Fruit fly (Drosophila melanogaster): ENCODE results near the gene Cp15.

The Cp15 gene

dm6 chr3L:8728181-8728580 lies at the start of gene Cp15:
Cp15 (plus strand) TSS chr3L:8728481.
- no peak for TF ChIP-seq pan (optimal IDR thresholded peaks at IDR 0.05)
- TF ChIP-seq Dll (optimal IDR thresholded peaks at IDR 0.05), result no peak
- TF ChIP-seq usp (GFP tag; optimal IDR thresholded peaks at IDR 0.05), result no peak
- TF ChIP-seq CG8478 (optimal IDR thresholded peaks at IDR 0.05), result no peak
- no peak for TF ChIP-seq psq (optimal IDR thresholded peaks at IDR 0.05)

DNA sequence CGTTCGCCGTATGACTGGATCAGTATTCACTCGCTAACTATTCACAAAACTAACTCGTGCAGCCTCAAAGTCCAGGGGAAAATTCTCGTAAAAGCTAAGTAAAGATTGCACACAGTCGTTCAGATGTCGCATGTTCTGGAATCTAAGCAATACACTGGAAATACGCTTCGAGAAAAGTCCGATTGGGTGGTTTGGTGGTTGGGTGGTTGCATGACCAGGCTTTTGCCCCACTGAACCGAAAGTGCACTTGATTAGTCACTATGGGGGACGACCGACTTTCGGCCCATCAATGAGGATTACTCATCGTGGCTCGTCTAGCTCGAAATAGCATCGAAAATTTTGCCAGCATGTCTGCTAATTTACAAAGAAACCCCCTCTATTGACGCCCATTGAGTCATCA lies 47.9 kb upstream of the Cp15 start:
- TF ChIP-seq Dll (optimal IDR thresholded peaks at IDR 0.05) (no peak), psq (optimal IDR thresholded peaks at IDR 0.05) (no peak), EcR (GFP tag; optimal IDR thresholded peaks at IDR 0.05) (no peak), usp (GFP tag; optimal IDR thresholded peaks at IDR 0.05) (no peak), CG8478 (optimal IDR thresholded peaks at IDR 0.05) (no peak), pan (optimal IDR thresholded peaks at IDR 0.05) (no peak)

dm6 chr3L:8681271-8681670 lies 47.0 kb upstream of the Cp15 start:
- TF ChIP-seq CG8478 (optimal IDR thresholded peaks at IDR 0.05) (no peak), EcR (GFP tag; optimal IDR thresholded peaks at IDR 0.05) (no peak), usp (GFP tag; optimal IDR thresholded peaks at IDR 0.05) (no peak), pan (optimal IDR thresholded peaks at IDR 0.05) (no peak), Dll (optimal IDR thresholded peaks at IDR 0.05) (no peak), psq (optimal IDR thresholded peaks at IDR 0.05) (no peak)

DNA sequence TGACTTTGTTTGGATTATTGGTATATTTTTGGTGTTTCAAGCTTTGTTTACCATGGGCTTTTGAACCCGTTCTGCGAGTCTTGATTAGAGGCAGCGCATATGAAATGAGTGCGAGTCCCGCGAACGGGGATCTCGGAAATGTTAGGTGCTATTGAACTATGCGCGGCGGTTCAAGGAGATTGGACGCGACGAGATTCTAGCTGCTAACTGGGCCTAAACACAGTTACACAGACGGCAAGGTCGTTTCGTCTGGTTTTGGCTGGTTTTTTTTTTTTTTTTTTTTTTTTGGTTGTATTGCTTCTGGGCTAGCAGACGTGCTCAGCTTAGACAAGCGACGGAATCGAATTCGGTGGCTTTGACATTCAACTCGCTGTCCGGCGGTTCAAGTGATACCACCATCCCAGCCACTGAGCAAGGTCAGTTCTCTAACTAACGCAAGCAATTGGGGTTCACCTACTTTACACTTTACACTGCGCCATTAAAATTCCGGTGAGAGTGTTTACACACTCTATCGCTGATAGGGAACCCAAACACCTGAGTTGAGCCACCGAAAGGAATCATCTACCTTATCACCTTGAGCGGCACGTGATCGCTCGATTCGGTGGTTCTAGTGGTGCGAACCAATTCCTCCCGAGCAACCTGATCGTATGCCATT lies 46.3 kb upstream of the Cp15 start:
- TF ChIP-seq EcR (GFP tag; optimal IDR thresholded peaks at IDR 0.05) (no peak), CG8478 (optimal IDR thresholded peaks at IDR 0.05) (no peak), usp (GFP tag; optimal IDR thresholded peaks at IDR 0.05) (no peak), Dll (optimal IDR thresholded peaks at IDR 0.05) (no peak)

- TF ChIP-seq pan (optimal IDR thresholded peaks at IDR 0.05) (no peak), CG8478 (optimal IDR thresholded peaks at IDR 0.05) (no peak), Dll (optimal IDR thresholded peaks at IDR 0.05) (no peak), usp (GFP tag; optimal IDR thresholded peaks at IDR 0.05) (no peak), psq (optimal IDR thresholded peaks at IDR 0.05) (no peak), EcR (GFP tag; optimal IDR thresholded peaks at IDR 0.05) (no peak)
Observed at dm6 chr3L:8682551-8683375, 45.5 kb upstream of the Cp15 start.

DNA sequence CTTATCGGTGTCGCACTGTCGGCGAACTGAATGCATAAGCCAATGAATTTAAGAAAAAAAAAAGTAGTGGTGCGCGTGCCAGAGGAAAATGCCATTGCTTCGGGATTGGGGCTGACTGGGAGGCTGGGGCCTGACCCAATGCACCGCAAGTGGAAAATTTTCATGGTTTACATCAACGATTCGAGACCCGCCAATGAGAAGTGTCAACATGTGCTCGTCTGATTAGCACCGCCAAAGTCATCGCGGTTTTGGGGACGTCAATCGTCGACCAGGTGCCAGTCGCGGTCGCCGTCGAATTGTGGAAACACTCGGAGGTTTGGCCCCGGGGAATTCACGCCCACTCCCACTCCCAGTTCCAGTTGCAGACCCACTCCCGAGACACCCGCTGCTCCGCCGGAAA lies 44.5 kb upstream of the Cp15 start:
- no peak for TF ChIP-seq CG8478 (optimal IDR thresholded peaks at IDR 0.05)
- no peak for TF ChIP-seq EcR (GFP tag; optimal IDR thresholded peaks at IDR 0.05)
- no peak for TF ChIP-seq usp (GFP tag; optimal IDR thresholded peaks at IDR 0.05)

DNA sequence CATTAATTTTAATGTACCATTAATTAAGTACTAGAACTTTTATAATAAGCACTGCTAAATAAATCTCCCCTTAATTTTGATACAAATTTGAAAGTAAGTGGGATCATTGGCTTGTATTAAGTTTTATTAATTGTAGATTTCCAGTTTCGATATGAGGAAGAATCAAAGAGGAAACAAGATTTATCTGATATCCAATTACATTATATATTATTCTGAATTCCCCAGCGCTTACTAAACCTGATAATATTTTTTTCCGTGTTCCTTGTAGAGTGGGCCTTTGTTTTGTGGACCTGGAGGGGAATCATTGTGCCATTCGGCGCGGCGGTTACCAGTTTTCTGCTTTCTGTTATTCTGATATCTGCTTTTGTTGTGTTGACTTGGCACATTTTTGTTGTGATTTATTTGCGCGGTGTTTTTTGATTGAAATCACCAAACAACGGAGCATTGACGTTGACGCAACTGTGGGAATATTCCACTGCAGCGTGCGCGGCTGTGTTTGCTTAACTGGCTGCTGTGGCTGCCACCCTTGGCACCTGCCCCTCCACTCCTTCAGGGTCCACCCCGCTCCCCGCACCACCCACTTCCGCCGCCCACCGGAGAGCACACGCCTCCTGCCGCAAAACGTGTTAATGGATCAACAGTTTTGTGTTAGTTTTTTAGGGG lies 43.7 kb upstream of the Cp15 start:
- TF ChIP-seq EcR (GFP tag; optimal IDR thresholded peaks at IDR 0.05) (no peak), Dll (optimal IDR thresholded peaks at IDR 0.05) (no peak), usp (GFP tag; optimal IDR thresholded peaks at IDR 0.05) (no peak), psq (optimal IDR thresholded peaks at IDR 0.05) (no peak), pan (optimal IDR thresholded peaks at IDR 0.05) (no peak), CG8478 (optimal IDR thresholded peaks at IDR 0.05) (no peak)

DNA sequence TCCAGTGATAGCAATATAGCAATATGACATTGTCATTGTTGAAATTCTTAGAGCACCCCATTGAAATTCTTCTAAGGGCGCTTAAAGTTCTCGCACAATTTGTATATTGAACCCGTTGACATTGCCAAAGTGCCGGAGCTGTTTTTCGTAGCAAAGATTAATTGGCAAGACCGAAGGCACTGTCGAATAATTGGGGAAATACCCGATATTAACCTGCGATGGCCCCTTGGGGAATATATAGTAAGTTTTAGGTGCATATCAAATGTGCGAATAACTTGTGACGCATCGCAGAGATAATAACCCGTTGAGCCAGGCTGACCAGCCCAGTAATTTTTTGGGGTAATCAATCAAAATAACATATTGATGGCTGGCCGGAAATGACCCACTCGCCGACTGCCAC lies 41.6 kb upstream of the Cp15 start:
- no peak for TF ChIP-seq psq (optimal IDR thresholded peaks at IDR 0.05)

DNA sequence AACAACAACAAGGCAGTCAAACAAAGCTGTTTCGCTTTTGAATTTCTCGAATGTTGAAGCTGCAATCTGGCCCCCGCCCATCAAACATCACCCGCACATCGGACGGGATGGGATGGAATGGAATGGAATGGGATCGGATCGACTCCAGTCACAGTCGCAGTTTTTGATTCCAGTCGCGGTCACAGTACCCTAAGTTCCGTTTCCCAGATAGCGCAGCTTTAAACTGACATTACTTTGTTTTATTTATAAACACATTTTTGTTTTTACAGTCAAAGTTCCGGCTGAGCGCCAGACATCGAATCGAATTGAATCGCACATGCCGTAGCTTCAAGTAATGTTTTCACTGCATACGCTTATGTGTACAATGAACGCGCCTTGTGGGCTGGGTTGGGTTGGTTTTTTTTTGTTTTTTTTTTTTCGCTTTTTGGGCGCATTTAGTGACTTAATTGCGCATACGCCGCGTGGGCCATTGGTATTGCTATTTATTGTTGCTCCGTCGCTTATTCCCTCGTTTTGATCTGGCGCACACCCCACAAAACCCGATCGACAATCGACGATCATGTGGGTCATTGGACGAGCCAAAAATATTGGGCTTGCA lies 39.5 kb upstream of the Cp15 start:
- TF ChIP-seq psq (optimal IDR thresholded peaks at IDR 0.05), result no peak
- peak; percentile 30 for TF ChIP-seq pan (optimal IDR thresholded peaks at IDR 0.05)
- TF ChIP-seq Dll (optimal IDR thresholded peaks at IDR 0.05), result no peak

DNA sequence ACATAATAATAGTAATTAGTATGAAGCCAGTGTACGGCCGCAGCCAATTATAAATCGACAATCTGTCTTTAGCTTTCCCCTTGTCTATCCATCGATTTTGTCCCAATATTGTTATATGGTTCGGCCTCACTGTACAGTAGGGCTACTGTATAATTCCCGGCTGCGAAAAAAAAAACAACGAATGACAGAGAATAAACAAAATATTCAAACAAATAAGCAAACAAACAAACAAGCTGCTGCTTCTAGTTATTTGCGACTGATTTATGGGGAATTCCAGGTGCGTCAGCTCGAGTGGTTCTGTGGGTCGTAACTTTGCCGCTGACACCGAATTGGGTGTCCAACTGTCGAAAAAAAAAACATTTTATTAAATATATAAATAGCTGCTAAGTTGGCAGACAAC lies 38.6 kb upstream of the Cp15 start:
- TF ChIP-seq CG8478 (optimal IDR thresholded peaks at IDR 0.05) (no peak), Dll (optimal IDR thresholded peaks at IDR 0.05) (no peak)

DNA sequence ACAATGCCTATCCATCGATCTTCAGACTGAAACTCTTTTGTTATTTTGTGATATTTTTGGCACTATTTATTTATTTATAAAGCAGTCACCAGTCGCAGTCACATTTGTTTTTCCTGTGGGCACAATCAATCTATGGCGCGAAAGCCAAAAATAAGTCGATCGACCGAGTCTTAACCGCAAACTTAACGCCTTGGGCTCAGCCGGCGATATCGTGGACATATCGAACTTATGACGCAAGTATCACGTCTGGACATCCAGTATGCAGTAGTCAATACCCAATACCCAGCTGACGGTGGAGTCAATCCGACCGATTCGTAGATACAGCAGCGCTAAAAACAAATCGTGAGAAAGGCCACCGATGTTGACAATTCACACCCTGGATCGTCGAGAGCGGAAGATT lies 37.7 kb upstream of the Cp15 start:
- TF ChIP-seq CG8478 (optimal IDR thresholded peaks at IDR 0.05), result no peak
- TF ChIP-seq EcR (GFP tag; optimal IDR thresholded peaks at IDR 0.05), result no peak
- TF ChIP-seq usp (GFP tag; optimal IDR thresholded peaks at IDR 0.05), result no peak
- no peak for TF ChIP-seq Dll (optimal IDR thresholded peaks at IDR 0.05)
- no peak for TF ChIP-seq pan (optimal IDR thresholded peaks at IDR 0.05)
- no peak for TF ChIP-seq psq (optimal IDR thresholded peaks at IDR 0.05)

Measured in whole organism.